Fruit fly (Drosophila melanogaster) whole organism, prepupa: ENCODE data around the gene CG9427.

Experiments used
- CG16779 ChIP-seq: fragments of 200-800 bp; sonication (Bioruptor generic); optimal IDR thresholded peaks from 3 replicates; lab custom pipeline; 2017; ENCODE audit warnings: missing biosample characterization, mild to moderate bottlenecking, missing genetic modification characterization
- CG34406 ChIP-seq: fragments of 200-800 bp; sonication (Bioruptor generic); optimal IDR thresholded peaks from 3 replicates; lab custom pipeline; 2016; ENCODE audit warnings: missing biosample characterization, missing genetic modification characterization
- Gug ChIP-seq: fragments of 200-800 bp; sonication (Bioruptor generic); IDR thresholded peaks from 2 replicates; pipeline ENCODE4 v1.3.6; 2022; ENCODE audit warnings: missing biosample characterization, missing genetic modification characterization
- acj6 ChIP-seq: fragments of 200-800 bp; sonication (Bioruptor generic); optimal IDR thresholded peaks from 3 replicates; lab custom pipeline; 2016; ENCODE audit warnings: missing biosample characterization, missing genetic modification characterization
- spab ChIP-seq: fragments of 200-800 bp; sonication (Bioruptor generic); optimal IDR thresholded peaks from 2 replicates; lab custom pipeline; 2017; ENCODE audit warnings: missing biosample characterization, mild to moderate bottlenecking, missing genetic modification characterization, missing genetic modification reagents

DNA sequence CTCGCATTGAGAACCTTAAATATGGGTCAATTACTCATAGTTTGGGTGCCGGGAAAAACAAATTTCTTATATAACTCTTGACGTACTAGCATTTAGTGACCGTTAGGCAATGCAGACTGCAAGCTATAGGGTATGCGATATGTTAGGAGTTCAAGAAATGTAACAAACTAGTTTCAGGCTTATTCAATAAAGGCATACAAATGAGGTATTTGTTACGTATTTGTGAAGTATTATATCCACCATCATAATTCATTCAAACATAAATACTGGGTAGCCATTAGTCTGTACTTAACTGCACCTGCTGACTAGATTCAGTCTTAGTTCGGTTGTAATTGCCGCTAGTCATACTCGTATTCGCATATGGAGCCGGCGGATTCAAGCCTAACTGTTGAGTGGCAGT is 18.5 kb downstream of the CG9427 start:
- TF ChIP-seq CG34406 (GFP tag; lab: Kevin White, UChicago), result no peak
- no peak for TF ChIP-seq Gug (GFP tag; lab: Robert Waterston, UW)
- no peak for TF ChIP-seq spab (GFP tag; lab: Kevin White, UChicago)
- no peak for TF ChIP-seq CG16779 (tag; lab: Kevin White, UChicago)
- TF ChIP-seq acj6 (GFP tag; lab: Kevin White, UChicago), result no peak
